Worm (Caenorhabditis elegans): ENCODE data around the gene ZK616.8.

Gene ZK616.8

ce11 chrIV:5364135-5364609, 47.8 kb downstream of the ZK616.8 start, which contains the start of the genes hda-6 and F41H10.4:
TSS of gene hda-6 (minus strand) at chrIV:5364306.
TSS of gene F41H10.4 (plus strand) at chrIV:5364559.
- TF ChIP-seq scrt-1 (GFP tag; IDR thresholded peaks at IDR 0.05) (no peak), ama-1 (optimal IDR thresholded peaks at IDR 0.05) (no peak), tbx-37 (GFP tag; conservative IDR thresholded peaks at IDR 0.05) (no peak), sea-1 (GFP tag; conservative IDR thresholded peaks at IDR 0.05) (no peak), ceh-13 (GFP tag; optimal IDR thresholded peaks at IDR 0.05) (no peak), ceh-36 (tag; optimal IDR thresholded peaks at IDR 0.05) (no peak), flt-1 (GFP tag; IDR thresholded peaks at IDR 0.05) (no peak), pes-1 (GFP tag; IDR thresholded peaks at IDR 0.05) (no peak), hmbx-1 (tag; optimal IDR thresholded peaks at IDR 0.05) (no peak), aly-1 (tag; optimal IDR thresholded peaks at IDR 0.05) (no peak), tbx-11 (GFP tag; IDR thresholded peaks at IDR 0.05) (no peak)

Measured in whole organism, early embryonic.